Fruit fly (Drosophila melanogaster): ENCODE data around the gene CG13841.

DNA sequence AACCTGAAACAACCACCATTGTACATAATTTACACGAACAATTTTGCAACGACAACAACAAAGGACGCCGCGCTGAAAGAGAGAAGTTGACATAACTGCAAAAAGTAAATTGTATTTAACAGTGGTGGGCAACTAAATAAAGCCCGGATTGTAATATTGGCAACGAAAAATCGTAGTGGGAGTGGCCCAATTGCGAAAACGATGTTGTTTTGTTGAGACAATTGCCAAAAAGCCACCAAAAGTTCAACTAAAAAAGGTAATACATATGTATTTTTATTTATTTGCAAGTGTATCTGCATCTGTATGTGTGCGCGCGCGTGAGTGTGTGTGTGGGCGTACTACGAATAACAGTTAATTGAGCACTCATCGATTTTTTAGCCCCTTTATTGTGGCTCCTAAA, 16.4 kb downstream of the CG13841 start:
- TF ChIP-seq Pif1A (GFP tag; optimal IDR thresholded peaks at IDR 0.05) = peak; percentile 5
- no peak for TF ChIP-seq D1 (tag; optimal IDR thresholded peaks at IDR 0.05)
- TF ChIP-seq EcR (GFP tag; optimal IDR thresholded peaks at IDR 0.05) = no peak
- no peak for TF ChIP-seq CG9948 (tag; optimal IDR thresholded peaks at IDR 0.05)
- no peak for TF ChIP-seq CG14655 (GFP tag; optimal IDR thresholded peaks at IDR 0.05)
- no peak for TF ChIP-seq CG4496 (GFP tag; IDR thresholded peaks at IDR 0.05)
- TF ChIP-seq fd96Ca (GFP tag; IDR thresholded peaks at IDR 0.05) = peak; percentile 76
- TF ChIP-seq rn (GFP tag; IDR thresholded peaks at IDR 0.05) = no peak
- no peak for TF ChIP-seq Pif1B (GFP tag; optimal IDR thresholded peaks at IDR 0.05)
- TF ChIP-seq CG12605 (GFP tag; IDR thresholded peaks at IDR 0.05) = no peak
- TF ChIP-seq Snoo (tag; optimal IDR thresholded peaks at IDR 0.05) = peak; percentile 6
- TF ChIP-seq CG17806 (tag; optimal IDR thresholded peaks at IDR 0.05) = no peak
